Worm (Caenorhabditis elegans) whole organism, L1 larva: ENCODE measurements around the gene T05A12.4.

Experiments
- fos-1 ChIP-seq: fragments of 150-350 bp; optimal IDR thresholded peaks from 2 replicates; lab custom pipeline; 2014; ENCODE audit warnings: missing biosample characterization, missing genetic modification characterization
- jun-1 ChIP-seq: fragments of 150-350 bp; optimal IDR thresholded peaks from 2 replicates; lab custom pipeline; 2014; ENCODE audit warnings: missing biosample characterization, missing genetic modification reagents, missing genetic modification characterization
- lin-39 ChIP-seq: fragments of 150-350 bp; optimal IDR thresholded peaks from 2 replicates; lab custom pipeline; 2014; ENCODE audit warnings: missing biosample characterization, missing genetic modification reagents, missing genetic modification characterization
- lsy-2 ChIP-seq, 2 experiments: fragments of 150-350 bp; optimal IDR thresholded peaks; 2 replicates each; lab custom pipeline; 2014; ENCODE audit warnings: missing biosample characterization in 2 of 2, missing genetic modification characterization in 2 of 2
- mef-2 ChIP-seq: fragments of 150-350 bp; optimal IDR thresholded peaks from 2 replicates; lab custom pipeline; 2014; ENCODE audit warnings: missing biosample characterization, missing genetic modification characterization
- nhr-11 ChIP-seq: fragments of 150-350 bp; optimal IDR thresholded peaks from 2 replicates; lab custom pipeline; 2014; ENCODE audit warnings: missing biosample characterization, missing genetic modification characterization
- nhr-237 ChIP-seq: fragments of 150-350 bp; optimal IDR thresholded peaks from 2 replicates; lab custom pipeline; 2014; ENCODE audit warnings: missing biosample characterization, missing genetic modification characterization
- nhr-28 ChIP-seq: fragments of 150-350 bp; optimal IDR thresholded peaks from 2 replicates; lab custom pipeline; 2014; ENCODE audit warnings: missing biosample characterization, missing genetic modification characterization
- nhr-76 ChIP-seq: sonication (generic microtip); optimal IDR thresholded peaks from 2 replicates; lab custom pipeline; 2017; ENCODE audit warnings: missing biosample characterization, missing genetic modification characterization
- nhr-77 ChIP-seq: fragments of 150-350 bp; optimal IDR thresholded peaks from 2 replicates; lab custom pipeline; 2014; ENCODE audit warnings: missing biosample characterization, missing genetic modification characterization
- pqm-1 ChIP-seq: sonication (generic microtip); optimal IDR thresholded peaks from 3 replicates; lab custom pipeline; 2017; ENCODE audit warnings: missing biosample characterization, missing genetic modification characterization
- snu-23 ChIP-seq: sonication (generic microtip); optimal IDR thresholded peaks from 2 replicates; lab custom pipeline; 2016; ENCODE audit warnings: missing genetic modification characterization, missing compliant biosample characterization
- sox-4 ChIP-seq: sonication (generic microtip); optimal IDR thresholded peaks from 2 replicates; lab custom pipeline; 2016; ENCODE audit warnings: missing genetic modification characterization, missing compliant biosample characterization
- ztf-11 ChIP-seq, 2 experiments: sonication (generic microtip); optimal IDR thresholded peaks; 2 replicates each; lab custom pipeline; 2016 to 2017; ENCODE audit warnings: missing genetic modification characterization in 2 of 2, missing biosample characterization in 1 of 2, missing compliant biosample characterization in 1 of 2

ce11 chrIV:6905947-6906489 is 18.3 kb downstream of the T05A12.4 start, which contains the start of the genes T22D1.17 and T22D1.8:
- no peak for TF ChIP-seq ztf-11 (tag; optimal IDR thresholded peaks at IDR 0.05; lab: Kevin White, UChicago)
- TF ChIP-seq pqm-1 (tag; lab: Kevin White, UChicago), result no peak
- no peak for TF ChIP-seq nhr-237 (tag; lab: Kevin White, UChicago)
- TF ChIP-seq nhr-28 (tag; lab: Kevin White, UChicago), result no peak
- no peak for TF ChIP-seq fos-1 (tag; lab: Kevin White, UChicago)
- no peak for TF ChIP-seq lsy-2 (tag; optimal IDR thresholded peaks at IDR 0.05; lab: Kevin White, UChicago)
- TF ChIP-seq mef-2 (tag; lab: Kevin White, UChicago), result no peak
- TF ChIP-seq jun-1, result no peak
- no peak for TF ChIP-seq snu-23 (GFP tag; lab: Kevin White, UChicago)
- TF ChIP-seq nhr-77 (tag; lab: Kevin White, UChicago), result no peak
- TF ChIP-seq nhr-11 (tag; lab: Kevin White, UChicago), result no peak
- TF ChIP-seq sox-4 (tag; lab: Kevin White, UChicago), result no peak
- TF ChIP-seq nhr-76, result no peak
- TF ChIP-seq lin-39, result no peak
